Worm (Caenorhabditis elegans): ENCODE measurements around the gene F53F1.3.

The F53F1.3 gene

ce11 chrV:13385798-13386197 lies 22.2 kb upstream of the F53F1.3 start, which contains the start of gene gcy-34:
gcy-34 (minus strand) TSS chrV:13385898.
- TF ChIP-seq ceh-13 (GFP tag; optimal IDR thresholded peaks at IDR 0.05): no peak
- TF ChIP-seq hmg-4 (GFP tag; optimal IDR thresholded peaks at IDR 0.05): no peak
- TF ChIP-seq pes-1 (GFP tag; IDR thresholded peaks at IDR 0.05): no peak
- no peak for TF ChIP-seq tra-4 (tag; optimal IDR thresholded peaks at IDR 0.05)
- TF ChIP-seq flt-1 (GFP tag; IDR thresholded peaks at IDR 0.05): no peak
- TF ChIP-seq sea-1 (GFP tag; conservative IDR thresholded peaks at IDR 0.05): no peak
- TF ChIP-seq scrt-1 (GFP tag; IDR thresholded peaks at IDR 0.05): no peak
- no peak for TF ChIP-seq hnd-1 (tag; optimal IDR thresholded peaks at IDR 0.05)
- no peak for TF ChIP-seq hmbx-1 (tag; optimal IDR thresholded peaks at IDR 0.05)
- TF ChIP-seq ama-1 (optimal IDR thresholded peaks at IDR 0.05): no peak
- TF ChIP-seq F13C5.2 (tag; optimal IDR thresholded peaks at IDR 0.05): no peak
- no peak for TF ChIP-seq ets-7 (tag; optimal IDR thresholded peaks at IDR 0.05)
- no peak for TF ChIP-seq ceh-36 (tag; optimal IDR thresholded peaks at IDR 0.05)
- TF ChIP-seq tbx-11 (GFP tag; IDR thresholded peaks at IDR 0.05): no peak
- no peak for TF ChIP-seq tbx-37 (GFP tag; conservative IDR thresholded peaks at IDR 0.05)
- TF ChIP-seq B0310.2 (tag; optimal IDR thresholded peaks at IDR 0.05): no peak
- TF ChIP-seq aly-1 (tag; optimal IDR thresholded peaks at IDR 0.05): no peak

ce11 chrV:13387472-13387871 lies 20.6 kb upstream of the F53F1.3 start:
- TF ChIP-seq F13C5.2 (tag; optimal IDR thresholded peaks at IDR 0.05) (no peak), hmbx-1 (tag; optimal IDR thresholded peaks at IDR 0.05) (no peak), tbx-11 (GFP tag; IDR thresholded peaks at IDR 0.05) (no peak), ceh-36 (tag; optimal IDR thresholded peaks at IDR 0.05) (no peak), ets-7 (tag; optimal IDR thresholded peaks at IDR 0.05) (no peak), ceh-13 (GFP tag; optimal IDR thresholded peaks at IDR 0.05) (no peak), B0310.2 (tag; optimal IDR thresholded peaks at IDR 0.05) (no peak), hnd-1 (tag; optimal IDR thresholded peaks at IDR 0.05) (no peak), tra-4 (tag; optimal IDR thresholded peaks at IDR 0.05) (no peak), ama-1 (optimal IDR thresholded peaks at IDR 0.05) (no peak), sea-1 (GFP tag; conservative IDR thresholded peaks at IDR 0.05) (no peak), hmg-4 (GFP tag; optimal IDR thresholded peaks at IDR 0.05) (no peak), tbx-37 (GFP tag; conservative IDR thresholded peaks at IDR 0.05) (no peak), pes-1 (GFP tag; IDR thresholded peaks at IDR 0.05) (no peak), aly-1 (tag; optimal IDR thresholded peaks at IDR 0.05) (no peak)

- no peak for TF ChIP-seq ets-7 (tag; optimal IDR thresholded peaks at IDR 0.05)
- no peak for TF ChIP-seq ceh-36 (tag; optimal IDR thresholded peaks at IDR 0.05)
- TF ChIP-seq sea-1 (GFP tag; conservative IDR thresholded peaks at IDR 0.05): no peak
- no peak for TF ChIP-seq hmg-4 (GFP tag; optimal IDR thresholded peaks at IDR 0.05)
- no peak for TF ChIP-seq tbx-37 (GFP tag; conservative IDR thresholded peaks at IDR 0.05)
- TF ChIP-seq tbx-11 (GFP tag; IDR thresholded peaks at IDR 0.05): no peak
- no peak for TF ChIP-seq tra-4 (tag; optimal IDR thresholded peaks at IDR 0.05)
- no peak for TF ChIP-seq ceh-13 (GFP tag; optimal IDR thresholded peaks at IDR 0.05)
- no peak for TF ChIP-seq hnd-1 (tag; optimal IDR thresholded peaks at IDR 0.05)
- no peak for TF ChIP-seq ama-1 (optimal IDR thresholded peaks at IDR 0.05)
Observed at ce11 chrV:13388961-13389360, 19.1 kb upstream of the F53F1.3 start.

- TF ChIP-seq ama-1 (optimal IDR thresholded peaks at IDR 0.05) (no peak), F13C5.2 (tag; optimal IDR thresholded peaks at IDR 0.05) (no peak), hmbx-1 (tag; optimal IDR thresholded peaks at IDR 0.05) (no peak)
Observed at ce11 chrV:13389454-13389853, 18.6 kb upstream of the F53F1.3 start.

- TF ChIP-seq flt-1 (GFP tag; IDR thresholded peaks at IDR 0.05) (no peak), tbx-11 (GFP tag; IDR thresholded peaks at IDR 0.05) (no peak), sea-1 (GFP tag; conservative IDR thresholded peaks at IDR 0.05) (no peak), hnd-1 (tag; optimal IDR thresholded peaks at IDR 0.05) (no peak), hmg-4 (GFP tag; optimal IDR thresholded peaks at IDR 0.05) (no peak), B0310.2 (tag; optimal IDR thresholded peaks at IDR 0.05) (no peak), hmbx-1 (tag; optimal IDR thresholded peaks at IDR 0.05) (no peak), tbx-37 (GFP tag; conservative IDR thresholded peaks at IDR 0.05) (no peak), ets-7 (tag; optimal IDR thresholded peaks at IDR 0.05) (no peak), scrt-1 (GFP tag; IDR thresholded peaks at IDR 0.05) (no peak), pes-1 (GFP tag; IDR thresholded peaks at IDR 0.05) (no peak), aly-1 (tag; optimal IDR thresholded peaks at IDR 0.05) (no peak), ama-1 (optimal IDR thresholded peaks at IDR 0.05) (no peak), F13C5.2 (tag; optimal IDR thresholded peaks at IDR 0.05) (no peak), ceh-36 (tag; optimal IDR thresholded peaks at IDR 0.05) (no peak)
Observed at ce11 chrV:13390936-13391335, 17.1 kb upstream of the F53F1.3 start.

ce11 chrV:13391378-13392258 lies 16.4 kb upstream of the F53F1.3 start, which contains the start of gene somi-1:
somi-1 (minus strand) TSS chrV:13391395.
- no peak for TF ChIP-seq ceh-36 (tag; optimal IDR thresholded peaks at IDR 0.05)
- TF ChIP-seq tbx-37 (GFP tag; conservative IDR thresholded peaks at IDR 0.05): peak; percentile 5; the same call in 1 of the 2 replicates
- no peak for TF ChIP-seq pes-1 (GFP tag; IDR thresholded peaks at IDR 0.05)
- TF ChIP-seq scrt-1 (GFP tag; IDR thresholded peaks at IDR 0.05): no peak

ce11 chrV:13393333-13393803 lies 14.7 kb upstream of the F53F1.3 start:
- TF ChIP-seq tbx-37 (GFP tag; conservative IDR thresholded peaks at IDR 0.05) (no peak), aly-1 (tag; optimal IDR thresholded peaks at IDR 0.05) (peak; percentile 34), hmbx-1 (tag; optimal IDR thresholded peaks at IDR 0.05) (no peak), ets-7 (tag; optimal IDR thresholded peaks at IDR 0.05) (no peak), hnd-1 (tag; optimal IDR thresholded peaks at IDR 0.05) (no peak), tra-4 (tag; optimal IDR thresholded peaks at IDR 0.05) (no peak), scrt-1 (GFP tag; IDR thresholded peaks at IDR 0.05) (no peak), ceh-13 (GFP tag; optimal IDR thresholded peaks at IDR 0.05) (no peak), flt-1 (GFP tag; IDR thresholded peaks at IDR 0.05) (no peak), ama-1 (optimal IDR thresholded peaks at IDR 0.05) (no peak), sea-1 (GFP tag; conservative IDR thresholded peaks at IDR 0.05) (0 out of 2 replicates have a peak, but pooled peaks have one; percentile 17), pes-1 (GFP tag; IDR thresholded peaks at IDR 0.05) (no peak), tbx-11 (GFP tag; IDR thresholded peaks at IDR 0.05) (no peak), F13C5.2 (tag; optimal IDR thresholded peaks at IDR 0.05) (no peak), ceh-36 (tag; optimal IDR thresholded peaks at IDR 0.05) (no peak), hmg-4 (GFP tag; optimal IDR thresholded peaks at IDR 0.05) (peak; percentile 72), B0310.2 (tag; optimal IDR thresholded peaks at IDR 0.05) (peak; percentile 13)

All from whole organism, early embryonic.